4 worm cellular contexts compared by ENCODE assay signal in genomic region chrIII:5814799-5815198, ce11.
TF ChIP-seq lines count a peak whose summit lies in the region.

R12B2.7 (plus strand) TSS chrIII:5815045.

TF ChIP-seq in whole organism, L1 larva, 84 proteins besides CTCF, POLR2A, EP300 and RAD21 (continued from another document and continues in another):
- TF ChIP-seq efl-1 (optimal IDR thresholded peaks at IDR 0.05; lab: Kevin White, UChicago) (peak in 1 of 2 experiments; percentile 14), efl-1 (GFP tag; optimal IDR thresholded peaks at IDR 0.05 in 1 of 2; lab: Kevin White, UChicago) (peak in 1 of 2 experiments; percentile 58), F16B12.6 (tag; optimal IDR thresholded peaks at IDR 0.05; lab: Kevin White, UChicago) (no peak), snu-23 (GFP tag; optimal IDR thresholded peaks at IDR 0.05; lab: Kevin White, UChicago) (peak; percentile 32), zag-1 (tag; optimal IDR thresholded peaks at IDR 0.05; lab: Kevin White, UChicago) (no peak), egl-27 (tag; optimal IDR thresholded peaks at IDR 0.05; lab: Kevin White, UChicago) (no peak), irx-1 (tag; optimal IDR thresholded peaks at IDR 0.05; lab: Kevin White, UChicago) (no peak), ceh-82 (tag; optimal IDR thresholded peaks at IDR 0.05; lab: Kevin White, UChicago) (no peak), rnt-1 (tag; optimal IDR thresholded peaks at IDR 0.05; lab: Kevin White, UChicago) (no peak), egl-13 (tag; optimal IDR thresholded peaks at IDR 0.05; lab: Kevin White, UChicago) (no peak), snpc-4 (tag; optimal IDR thresholded peaks at IDR 0.05; lab: Kevin White, UChicago) (no peak), fkh-10 (GFP tag; optimal IDR thresholded peaks at IDR 0.05; lab: Kevin White, UChicago) (no peak), sup-37 (GFP tag; optimal IDR thresholded peaks at IDR 0.05; lab: Kevin White, UChicago) (no peak), jun-1 (tag; optimal IDR thresholded peaks at IDR 0.05; lab: Kevin White, UChicago) (no peak), isw-1 (GFP tag; IDR thresholded peaks at IDR 0.05; lab: Robert Waterston, UW) (no peak), nhr-77 (tag; optimal IDR thresholded peaks at IDR 0.05; lab: Kevin White, UChicago) (no peak), hpl-2 (GFP tag; optimal IDR thresholded peaks at IDR 0.05; lab: Kevin White, UChicago) (no peak), tbx-2 (tag; optimal IDR thresholded peaks at IDR 0.05; lab: Kevin White, UChicago) (peak; percentile 53), efl-3 (GFP tag; optimal IDR thresholded peaks at IDR 0.05; lab: Kevin White, UChicago) (no peak), dsc-1 (tag; optimal IDR thresholded peaks at IDR 0.05; lab: Kevin White, UChicago) (no peak), lir-3 (tag; optimal IDR thresholded peaks at IDR 0.05; lab: Kevin White, UChicago; ENCODE audit: poor library complexity) (no peak), ceh-8 (GFP tag; optimal IDR thresholded peaks at IDR 0.05; lab: Kevin White, UChicago) (no peak), alr-1 (tag; optimal IDR thresholded peaks at IDR 0.05; lab: Kevin White, UChicago; ENCODE audit: borderline replicate concordance) (no peak), skn-1 (tag; optimal IDR thresholded peaks at IDR 0.05; lab: Kevin White, UChicago) (no peak), lsy-2 (tag; optimal IDR thresholded peaks at IDR 0.05; lab: Kevin White, UChicago) (peak in 1 of 2 experiments; percentile 17), C16A3.4 (tag; optimal IDR thresholded peaks at IDR 0.05; lab: Kevin White, UChicago) (no peak), nhr-19 (GFP tag; conservative IDR thresholded peaks at IDR 0.05; lab: Robert Waterston, UW) (peak; percentile 35), swsn-7 (tag; optimal IDR thresholded peaks at IDR 0.05; lab: Kevin White, UChicago) (no peak), pag-3 (tag; optimal IDR thresholded peaks at IDR 0.05; lab: Kevin White, UChicago; ENCODE audit: borderline replicate concordance, insufficient read depth) (no peak), nhr-47 (tag; optimal IDR thresholded peaks at IDR 0.05; lab: Kevin White, UChicago) (no peak), ama-1 (optimal IDR thresholded peaks at IDR 0.05; lab: Kevin White, UChicago) (no peak), aly-2 (tag; optimal IDR thresholded peaks at IDR 0.05; lab: Kevin White, UChicago) (no peak), grh-1 (GFP tag; IDR thresholded peaks at IDR 0.05; lab: Robert Waterston, UW) (peak; percentile 42; the same call in 1 of the 2 replicates)

TF ChIP-seq in whole organism, L2 larva, 48 proteins besides CTCF, POLR2A, EP300 and RAD21 (continued from another document):
- TF ChIP-seq nhr-10 (tag; optimal IDR thresholded peaks at IDR 0.05; lab: Kevin White, UChicago) (no peak), aly-2 (tag; optimal IDR thresholded peaks at IDR 0.05; lab: Kevin White, UChicago) (no peak), unc-62 (GFP tag; optimal IDR thresholded peaks at IDR 0.05; lab: Kevin White, UChicago) (no peak), F13H6.1 (tag; optimal IDR thresholded peaks at IDR 0.05; lab: Kevin White, UChicago) (peak; percentile 11), ztf-11 (tag; optimal IDR thresholded peaks at IDR 0.05; lab: Kevin White, UChicago) (no peak), ceh-16 (tag; optimal IDR thresholded peaks at IDR 0.05; lab: Kevin White, UChicago) (no peak), skn-1 (tag; optimal IDR thresholded peaks at IDR 0.05; lab: Kevin White, UChicago) (no peak), sma-9 (GFP tag; optimal IDR thresholded peaks at IDR 0.05; lab: Kevin White, UChicago) (peak; percentile 48), sma-9 (tag; optimal IDR thresholded peaks at IDR 0.05; lab: Kevin White, UChicago) (no peak)

TF ChIP-seq in whole organism, L4 larva, 104 proteins besides CTCF, POLR2A, EP300 and RAD21 (continued from another document):
- TF ChIP-seq dmd-6 (GFP tag; IDR thresholded peaks at IDR 0.05; lab: Robert Waterston, UW) = peak; percentile 21; the same call in 1 of the 2 replicates
- TF ChIP-seq fos-1 (tag; optimal IDR thresholded peaks at IDR 0.05; lab: Kevin White, UChicago) = no peak
- no peak for TF ChIP-seq snpc-4 (tag; optimal IDR thresholded peaks at IDR 0.05; lab: Kevin White, UChicago)
- TF ChIP-seq ceh-20 (GFP tag; IDR thresholded peaks at IDR 0.05; lab: Robert Waterston, UW) = peak; percentile 56; the same call in 1 of the 2 replicates
- no peak for TF ChIP-seq daf-12 (tag; optimal IDR thresholded peaks at IDR 0.05; lab: Kevin White, UChicago)
- no peak for TF ChIP-seq Y5F2A.4 (GFP tag; optimal IDR thresholded peaks at IDR 0.05; lab: Kevin White, UChicago)
- no peak for TF ChIP-seq lin-13 (GFP tag; optimal IDR thresholded peaks at IDR 0.05; lab: Kevin White, UChicago)
- no peak for TF ChIP-seq daf-19 (GFP tag; conservative IDR thresholded peaks at IDR 0.05; lab: Robert Waterston, UW)
- no peak for TF ChIP-seq F37D6.2 (tag; optimal IDR thresholded peaks at IDR 0.05; lab: Kevin White, UChicago)
- no peak for TF ChIP-seq nhr-48 (tag; optimal IDR thresholded peaks at IDR 0.05; lab: Kevin White, UChicago)
- TF ChIP-seq pqm-1 (tag; optimal IDR thresholded peaks at IDR 0.05; lab: Kevin White, UChicago) = no peak
- TF ChIP-seq mes-2 (tag; optimal IDR thresholded peaks at IDR 0.05; lab: Kevin White, UChicago; ENCODE audit: poor library complexity, severe bottlenecking) = peak; percentile 43
- TF ChIP-seq duxl-1 (tag; optimal IDR thresholded peaks at IDR 0.05; lab: Kevin White, UChicago; ENCODE audit: poor library complexity) = no peak
- no peak for TF ChIP-seq lin-15B (tag; optimal IDR thresholded peaks at IDR 0.05; lab: Kevin White, UChicago)
- TF ChIP-seq nhr-77 (tag; optimal IDR thresholded peaks at IDR 0.05; lab: Kevin White, UChicago) = no peak
- TF ChIP-seq ceh-44 (GFP tag; IDR thresholded peaks at IDR 0.05; lab: Robert Waterston, UW) = no peak
- TF ChIP-seq spr-3 (GFP tag; optimal IDR thresholded peaks at IDR 0.05; lab: Kevin White, UChicago) = no peak
- no peak for TF ChIP-seq ceh-82 (tag; optimal IDR thresholded peaks at IDR 0.05; lab: Kevin White, UChicago)
- TF ChIP-seq hif-1 (tag; optimal IDR thresholded peaks at IDR 0.05; lab: Kevin White, UChicago) = no peak
- no peak for TF ChIP-seq daf-16 (GFP tag; optimal IDR thresholded peaks at IDR 0.05; lab: Kevin White, UChicago)
- peak; percentile 18 for TF ChIP-seq daf-16 (tag; optimal IDR thresholded peaks at IDR 0.05; lab: Kevin White, UChicago)
- no peak for TF ChIP-seq hmg-1.1 (GFP tag; IDR thresholded peaks at IDR 0.05; lab: Robert Waterston, UW)

TF ChIP-seq in whole organism, late embryonic, 69 proteins besides CTCF, POLR2A, EP300 and RAD21 (continued from another document):
- TF ChIP-seq ceh-31 (tag; optimal IDR thresholded peaks at IDR 0.05; lab: Kevin White, UChicago) = no peak
